Worm (Caenorhabditis elegans): ENCODE results near the gene R05G6.1.

The R05G6.1 gene

DNA sequence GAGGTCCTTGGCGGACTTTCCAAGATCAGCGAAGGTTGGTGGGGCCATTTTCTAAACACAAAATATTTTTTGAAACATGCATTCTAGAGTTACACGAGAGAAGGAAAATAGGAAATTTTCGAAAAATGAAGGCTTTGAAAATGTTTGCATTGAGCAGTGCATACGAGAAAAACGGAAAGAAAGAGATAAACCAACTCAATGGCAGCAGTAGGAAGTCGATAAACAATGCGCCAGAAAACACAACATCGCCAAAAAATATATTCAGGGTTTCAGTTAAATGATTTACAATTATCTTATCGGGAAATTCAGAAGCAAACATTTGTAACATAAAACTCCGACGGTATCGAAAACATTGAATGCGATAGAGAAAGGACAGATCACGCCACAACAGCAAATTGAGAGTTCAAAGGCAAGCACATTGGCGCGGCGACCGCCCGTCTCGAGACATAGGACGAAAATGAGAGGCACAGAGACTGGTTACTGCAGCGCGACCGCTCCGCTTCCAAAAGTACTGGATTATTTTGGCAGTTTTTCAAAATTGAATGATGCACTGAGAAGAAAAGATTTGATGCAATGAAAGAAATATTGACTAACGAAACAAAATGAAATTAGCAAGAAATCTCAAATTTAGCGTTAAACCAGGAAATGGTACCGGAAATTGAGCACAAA is 24.5 kb upstream of the R05G6.1 start, which contains the start of the genes vdac-1 and R05G6.5:
TSS of gene vdac-1 (minus strand) at position 51 of the 669 bp plus-strand sequence.
TSS of gene R05G6.5 (plus strand) at position 527 of the 669 bp plus-strand sequence.
- TF ChIP-seq him-1 (tag; optimal IDR thresholded peaks at IDR 0.05) (no peak), dao-5 (tag; optimal IDR thresholded peaks at IDR 0.05) (no peak), W03F9.2 (tag; optimal IDR thresholded peaks at IDR 0.05) (no peak)

ce11 chrIV:7508850-7509249 is 23.6 kb upstream of the R05G6.1 start:
- TF ChIP-seq W03F9.2 (tag; optimal IDR thresholded peaks at IDR 0.05), result no peak
- TF ChIP-seq dao-5 (tag; optimal IDR thresholded peaks at IDR 0.05), result no peak
- no peak for TF ChIP-seq him-1 (tag; optimal IDR thresholded peaks at IDR 0.05)

- TF ChIP-seq W03F9.2 (tag; optimal IDR thresholded peaks at IDR 0.05) (no peak), dao-5 (tag; optimal IDR thresholded peaks at IDR 0.05) (no peak), him-1 (tag; optimal IDR thresholded peaks at IDR 0.05) (no peak)
Measured at ce11 chrIV:7510829-7511228, 21.6 kb upstream of the R05G6.1 start.

ce11 chrIV:7512617-7513233 is 19.7 kb upstream of the R05G6.1 start, which contains the start of the genes plc-4 and R05G6.4:
TSS of gene plc-4 (minus strand) at chrIV:7512667.
TSS of gene R05G6.4 (plus strand) at chrIV:7513233.
- TF ChIP-seq W03F9.2 (tag; optimal IDR thresholded peaks at IDR 0.05) (no peak), dao-5 (tag; optimal IDR thresholded peaks at IDR 0.05) (no peak), him-1 (tag; optimal IDR thresholded peaks at IDR 0.05) (no peak)

- no peak for TF ChIP-seq W03F9.2 (tag; optimal IDR thresholded peaks at IDR 0.05)
- no peak for TF ChIP-seq him-1 (tag; optimal IDR thresholded peaks at IDR 0.05)
- no peak for TF ChIP-seq dao-5 (tag; optimal IDR thresholded peaks at IDR 0.05)
Measured at ce11 chrIV:7516167-7516566, 16.3 kb upstream of the R05G6.1 start, which contains the start of the genes R05G6.9 and R05G6.3. TSS of gene R05G6.9 (minus strand) at chrIV:7516267. TSS of gene R05G6.3 (plus strand) at chrIV:7516552.

DNA sequence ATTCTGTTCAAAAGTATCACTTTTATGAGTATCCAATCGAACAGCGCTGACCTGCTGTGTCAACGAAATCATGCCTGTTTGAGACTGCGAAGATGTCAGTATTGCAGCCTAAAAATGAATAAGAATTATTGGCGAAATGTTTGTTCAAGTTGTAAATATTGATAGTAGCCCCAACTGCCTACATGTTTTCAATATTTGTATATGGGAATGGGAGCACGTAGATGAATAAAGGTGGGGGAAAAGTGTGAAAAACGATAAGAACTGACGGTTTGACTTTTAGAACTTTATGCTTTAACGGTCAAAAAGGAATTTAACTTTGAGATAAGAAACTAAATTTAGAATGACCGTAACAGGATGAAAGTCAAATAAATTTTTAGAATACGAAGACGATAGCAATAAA is 12.2 kb upstream of the R05G6.1 start:
- no peak for TF ChIP-seq dao-5 (tag; optimal IDR thresholded peaks at IDR 0.05)
- TF ChIP-seq W03F9.2 (tag; optimal IDR thresholded peaks at IDR 0.05), result no peak
- no peak for TF ChIP-seq him-1 (tag; optimal IDR thresholded peaks at IDR 0.05)

DNA sequence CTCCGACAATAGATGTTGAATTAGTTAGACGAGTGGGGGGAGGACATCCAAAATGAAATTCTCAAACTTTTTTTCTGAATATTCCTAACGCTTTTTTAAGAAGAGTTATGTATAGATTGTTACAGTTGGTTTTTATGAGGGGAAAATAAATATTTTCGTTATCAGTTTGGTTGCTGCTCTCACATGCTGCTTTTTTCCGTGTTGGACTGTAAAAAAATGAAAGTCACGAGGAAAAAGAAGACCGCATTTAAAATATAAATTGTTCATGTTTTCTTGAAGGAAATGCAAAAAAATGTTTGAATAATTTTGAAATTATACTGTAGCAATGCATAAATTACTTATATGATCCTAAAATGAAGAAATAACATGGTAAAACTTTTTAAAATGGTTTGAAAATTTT is 11.6 kb upstream of the R05G6.1 start:
- TF ChIP-seq W03F9.2 (tag; optimal IDR thresholded peaks at IDR 0.05) (no peak), him-1 (tag; optimal IDR thresholded peaks at IDR 0.05) (no peak), dao-5 (tag; optimal IDR thresholded peaks at IDR 0.05) (no peak)

- no peak for TF ChIP-seq dao-5 (tag; optimal IDR thresholded peaks at IDR 0.05)
- TF ChIP-seq him-1 (tag; optimal IDR thresholded peaks at IDR 0.05), result no peak
- no peak for TF ChIP-seq W03F9.2 (tag; optimal IDR thresholded peaks at IDR 0.05)
Measured at ce11 chrIV:7521591-7521990, 10.9 kb upstream of the R05G6.1 start.

- TF ChIP-seq W03F9.2 (tag; optimal IDR thresholded peaks at IDR 0.05) (no peak), him-1 (tag; optimal IDR thresholded peaks at IDR 0.05) (no peak), dao-5 (tag; optimal IDR thresholded peaks at IDR 0.05) (no peak)
Measured at ce11 chrIV:7523744-7524143, 8.7 kb upstream of the R05G6.1 start.

DNA sequence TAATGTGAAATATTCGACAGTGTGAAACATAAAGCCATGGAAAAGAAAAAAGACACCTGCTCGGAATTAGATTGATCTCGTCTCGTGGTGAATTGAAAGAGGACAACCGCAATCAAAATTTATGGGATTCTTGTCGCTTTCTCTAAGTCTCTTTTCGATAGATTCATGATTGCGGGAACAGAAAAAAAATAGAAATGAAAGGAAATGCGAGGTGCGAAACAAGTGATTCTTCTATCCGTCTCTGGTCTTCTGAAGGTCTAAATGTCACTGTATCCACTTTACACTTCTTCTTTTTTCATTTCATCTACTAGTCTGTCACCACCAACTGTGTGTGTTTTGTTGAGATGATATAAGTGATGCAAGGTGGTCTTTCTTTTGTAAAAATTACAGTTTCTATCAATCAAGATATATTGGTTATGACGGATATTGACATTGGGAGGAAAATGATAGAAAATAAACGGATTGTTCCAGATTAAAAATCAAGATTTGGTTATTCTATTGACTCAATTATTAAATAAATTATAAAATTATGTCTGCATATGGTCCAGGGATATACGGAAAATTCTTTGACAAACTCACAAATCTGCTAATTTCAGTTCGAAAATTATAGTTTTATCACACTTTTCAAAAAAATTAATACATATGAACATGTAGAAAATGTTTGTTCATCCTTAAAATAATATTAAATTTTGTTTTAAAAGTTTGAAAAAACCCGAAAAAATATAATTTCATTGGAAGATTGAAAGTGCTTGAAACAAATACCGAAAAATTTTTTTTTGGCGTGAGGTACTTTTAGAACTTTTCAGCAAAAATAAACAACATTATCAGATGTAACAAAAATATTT is 2.0 kb upstream of the R05G6.1 start:
- TF ChIP-seq him-1 (tag; optimal IDR thresholded peaks at IDR 0.05), result no peak
- no peak for TF ChIP-seq W03F9.2 (tag; optimal IDR thresholded peaks at IDR 0.05)
- no peak for TF ChIP-seq dao-5 (tag; optimal IDR thresholded peaks at IDR 0.05)

ce11 chrIV:7542485-7543001 is 10.1 kb downstream of the R05G6.1 start, which contains the start of gene R05G6.10:
TSS of gene R05G6.10 (minus strand) at chrIV:7542535.
- TF ChIP-seq W03F9.2 (tag; optimal IDR thresholded peaks at IDR 0.05) (no peak), dao-5 (tag; optimal IDR thresholded peaks at IDR 0.05) (no peak), him-1 (tag; optimal IDR thresholded peaks at IDR 0.05) (no peak)

ce11 chrIV:7543662-7544061 is 11.2 kb downstream of the R05G6.1 start:
- no peak for TF ChIP-seq W03F9.2 (tag; optimal IDR thresholded peaks at IDR 0.05)
- no peak for TF ChIP-seq dao-5 (tag; optimal IDR thresholded peaks at IDR 0.05)
- TF ChIP-seq him-1 (tag; optimal IDR thresholded peaks at IDR 0.05), result no peak

ce11 chrIV:7547843-7548578 is 15.6 kb downstream of the R05G6.1 start, which contains the start of the genes cdd-2 and oef-1:
TSS of gene cdd-2 (minus strand) at chrIV:7547893.
TSS of gene oef-1 (plus strand) at chrIV:7548417.
- no peak for TF ChIP-seq dao-5 (tag; optimal IDR thresholded peaks at IDR 0.05)
- no peak for TF ChIP-seq him-1 (tag; optimal IDR thresholded peaks at IDR 0.05)
- no peak for TF ChIP-seq W03F9.2 (tag; optimal IDR thresholded peaks at IDR 0.05)

Measured in whole organism, L4/young adult.